Worm (Caenorhabditis elegans) whole organism, late embryonic: ENCODE measurements around the gene T01D1.7.

Experiments used
- Y22D7AL.16 ChIP-seq: sonication (generic microtip); optimal IDR thresholded peaks from 2 replicates; lab custom pipeline; 2016; ENCODE audit warnings: missing genetic modification characterization, missing compliant biosample characterization
- elt-2 ChIP-seq: sonication (generic microtip); optimal IDR thresholded peaks from 2 replicates; lab custom pipeline; 2016; ENCODE audit warnings: missing genetic modification reagents, missing genetic modification characterization, missing compliant biosample characterization
- hlh-13 ChIP-seq: fragments of 200-800 bp; sonication (Bioruptor generic); optimal IDR thresholded peaks from 2 replicates; lab custom pipeline; 2018; ENCODE audit warnings: mild to moderate bottlenecking, missing genetic modification characterization, missing compliant biosample characterization
- hlh-6 ChIP-seq: sonication (generic microtip); optimal IDR thresholded peaks from 2 replicates; lab custom pipeline; 2016; ENCODE audit warnings: missing genotype, missing genetic modification characterization, missing compliant biosample characterization
- hlh-8 ChIP-seq: sonication (generic microtip); optimal IDR thresholded peaks from 2 replicates; lab custom pipeline; 2016; ENCODE audit warnings: missing genotype, missing genetic modification characterization, missing compliant biosample characterization
- nhr-232 ChIP-seq: sonication (generic microtip); optimal IDR thresholded peaks from 2 replicates; lab custom pipeline; 2016; ENCODE audit warnings: missing genetic modification characterization, missing compliant biosample characterization
- pha-4 ChIP-seq: fragments of 150-350 bp; optimal IDR thresholded peaks from 2 replicates; lab custom pipeline; 2018; ENCODE audit warnings: missing biosample characterization, missing genetic modification reagents, missing genetic modification characterization
- sox-2 ChIP-seq: fragments of 200-800 bp; sonication (Bioruptor generic); IDR thresholded peaks from 2 replicates; pipeline ENCODE4 v1.3.6; 2022; ENCODE audit warnings: missing genetic modification reagents, missing genetic modification characterization, missing compliant biosample characterization

DNA sequence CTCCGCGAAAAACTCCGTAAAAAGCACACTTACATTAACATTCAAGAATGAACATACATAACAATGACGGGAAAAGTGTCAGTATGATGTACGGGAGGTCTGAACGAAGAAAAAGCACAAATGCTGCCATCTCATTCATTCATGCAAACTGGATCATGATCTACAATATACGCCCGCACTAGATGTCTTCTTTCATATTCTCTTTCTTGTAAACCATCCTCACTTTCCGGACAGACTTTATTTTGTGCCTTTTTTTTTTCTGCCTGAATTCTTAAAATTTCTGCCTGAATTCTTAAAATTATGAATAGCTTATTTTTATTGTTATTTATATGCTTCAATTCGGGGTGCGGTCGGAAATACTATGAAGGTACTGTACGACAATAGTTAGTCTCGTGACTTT, 38.4 kb downstream of the T01D1.7 start, which contains the start of gene K10B4.1:
- no peak for TF ChIP-seq hlh-6 (tag; lab: Kevin White, UChicago)
- TF ChIP-seq sox-2 (GFP tag; lab: Robert Waterston, UW), result no peak
- no peak for TF ChIP-seq hlh-13 (GFP tag; lab: Kevin White, UChicago)
- no peak for TF ChIP-seq hlh-8 (tag; lab: Kevin White, UChicago)
- no peak for TF ChIP-seq Y22D7AL.16 (tag; lab: Kevin White, UChicago)
- no peak for TF ChIP-seq elt-2 (tag; lab: Kevin White, UChicago)
- TF ChIP-seq pha-4 (tag; lab: Kevin White, UChicago), result no peak
- no peak for TF ChIP-seq nhr-232 (tag; lab: Kevin White, UChicago)
